Fruit fly (Drosophila melanogaster) whole organism, larva: Measurements from ENCODE around the gene CG43897.
A peak's percentile ranks its signal among the peaks of the same experiment; 100 is the strongest.

ENCODE experiments used
- noc ChIP-seq: fragments of 200-800 bp; sonication (Bioruptor generic); optimal IDR thresholded peaks from 3 replicates; lab custom pipeline; 2019; ENCODE audit warnings: missing biosample characterization, mild to moderate bottlenecking, missing genetic modification characterization, moderate library complexity

CG43897 gene

dm6 chr3L:9820248-9820647 is 6.6 kb downstream of the CG43897 start:
- no peak for TF ChIP-seq noc

- no peak for TF ChIP-seq noc
These were observed 7.6 kb downstream of the CG43897 start for dm6 chr3L:9821138-9821681.

dm6 chr3L:9823797-9824196 is 10.2 kb downstream of the CG43897 start, which contains the start of gene Ilp5:
Gene Ilp5, minus strand, starts transcription at chr3L:9823897.
- no peak for TF ChIP-seq noc

- TF ChIP-seq noc = no peak
These were observed 10.6 kb downstream of the CG43897 start for dm6 chr3L:9824226-9824625.

- no peak for TF ChIP-seq noc
These were observed 15.5 kb downstream of the CG43897 start for dm6 chr3L:9829154-9829553.

dm6 chr3L:9829639-9830341 is 16.1 kb downstream of the CG43897 start:
- no peak for TF ChIP-seq noc

- no peak for TF ChIP-seq noc
These were observed 18.5 kb downstream of the CG43897 start for dm6 chr3L:9832125-9832524.

dm6 chr3L:9836524-9837047 is 22.9 kb downstream of the CG43897 start, which contains the start of gene I-2:
Gene I-2, minus strand, starts transcription at chr3L:9836805.
- no peak for TF ChIP-seq noc

dm6 chr3L:9837053-9837452 is 23.4 kb downstream of the CG43897 start:
- TF ChIP-seq noc = no peak

- TF ChIP-seq noc = no peak
These were observed 24.9 kb downstream of the CG43897 start, which contains the start of gene Cdk8 for dm6 chr3L:9838534-9838933. Gene Cdk8, minus strand, starts transcription at chr3L:9838670.

dm6 chr3L:9840710-9841109 is 27.1 kb downstream of the CG43897 start:
- no peak for TF ChIP-seq noc

- TF ChIP-seq noc = no peak
These were observed 28.4 kb downstream of the CG43897 start for dm6 chr3L:9842043-9842442.

- TF ChIP-seq noc = no peak
These were observed 32.4 kb downstream of the CG43897 start for dm6 chr3L:9845980-9846538.

dm6 chr3L:9846577-9847342 is 33.1 kb downstream of the CG43897 start:
- no peak for TF ChIP-seq noc

- TF ChIP-seq noc = peak; percentile 82
These were observed 33.9 kb downstream of the CG43897 start for dm6 chr3L:9847420-9847977.

dm6 chr3L:9848744-9849143 is 35.1 kb downstream of the CG43897 start:
- no peak for TF ChIP-seq noc

dm6 chr3L:9850114-9850513 is 36.5 kb downstream of the CG43897 start:
- TF ChIP-seq noc = no peak
